Worm (Caenorhabditis elegans) whole organism, young adult: ENCODE data around the gene nmur-3.

Experiments
- F10E7.11 ChIP-seq: sonication (generic microtip); optimal IDR thresholded peaks from 2 replicates; lab custom pipeline; 2017; ENCODE audit warnings: mild to moderate bottlenecking, missing genetic modification characterization, moderate library complexity, missing compliant biosample characterization
- F39B2.1 ChIP-seq: fragments of 200-800 bp; sonication (Bioruptor generic); IDR thresholded peaks from 2 replicates; pipeline ENCODE4 v1.3.6; 2022; ENCODE audit warnings: missing genetic modification reagents, missing genetic modification characterization, missing compliant biosample characterization
- F49E8.2 ChIP-seq: sonication (generic microtip); optimal IDR thresholded peaks from 3 replicates; lab custom pipeline; 2017; ENCODE audit warnings: missing genetic modification characterization, mild to moderate bottlenecking, missing compliant biosample characterization, antibody characterized with exemption, moderate library complexity; ENCODE audit not compliant: insufficient read depth
- Y53G8AR.9 ChIP-seq: fragments of 200-800 bp; sonication (Bioruptor generic); conservative IDR thresholded peaks from 2 replicates; pipeline ENCODE4 v1.3.6; 2022; ENCODE audit warnings: missing genetic modification reagents, missing genetic modification characterization, missing compliant biosample characterization
- aptf-3 ChIP-seq: fragments of 200-800 bp; sonication (Bioruptor generic); IDR thresholded peaks from 2 replicates; pipeline ENCODE4 v1.3.6; 2022; ENCODE audit warnings: missing genetic modification characterization, missing compliant biosample characterization
- bed-2 ChIP-seq: fragments of 200-800 bp; sonication (Bioruptor generic); IDR thresholded peaks from 2 replicates; pipeline ENCODE4 v1.3.6; 2022; ENCODE audit warnings: missing genetic modification reagents, missing genetic modification characterization, missing compliant biosample characterization
- cebp-1 ChIP-seq, 2 experiments: fragments of 200-800 bp in 1 of 2; sonication (Bioruptor generic) in 1 of 2; sonication (generic microtip) in 1 of 2; IDR thresholded peaks in 1 of 2; optimal IDR thresholded peaks in 1 of 2; 2 replicates each; pipeline versions ENCODE4 v1.3.6 to Lab custom; 2017 to 2022; ENCODE audit warnings: missing compliant biosample characterization in 2 of 2, missing genetic modification characterization in 2 of 2, mild to moderate bottlenecking in 1 of 2, missing genetic modification reagents in 1 of 2, moderate library complexity in 1 of 2
- ceh-100 ChIP-seq: fragments of 200-800 bp; sonication (Bioruptor generic); IDR thresholded peaks from 2 replicates; pipeline ENCODE4 v1.3.6; 2022; ENCODE audit warnings: missing genetic modification reagents, missing genetic modification characterization, missing compliant biosample characterization
- ceh-27 ChIP-seq: fragments of 200-800 bp; sonication (Bioruptor generic); optimal IDR thresholded peaks from 2 replicates; lab custom pipeline; 2018; ENCODE audit warnings: mild to moderate bottlenecking, missing genetic modification characterization, moderate library complexity, missing compliant biosample characterization
- ceh-58 ChIP-seq: fragments of 200-800 bp; sonication (Bioruptor generic); IDR thresholded peaks from 2 replicates; pipeline ENCODE4 v1.3.6; 2022; ENCODE audit warnings: missing genetic modification characterization, missing compliant biosample characterization
- ceh-79 ChIP-seq: sonication (generic microtip); optimal IDR thresholded peaks from 2 replicates; lab custom pipeline; 2017; ENCODE audit warnings: mild to moderate bottlenecking, missing genetic modification characterization, missing compliant biosample characterization
- chd-7 ChIP-seq: sonication (generic microtip); optimal IDR thresholded peaks from 2 replicates; lab custom pipeline; 2016; ENCODE audit warnings: mild to moderate bottlenecking, missing genetic modification characterization, moderate library complexity, missing compliant biosample characterization
- die-1 ChIP-seq: sonication (generic microtip); optimal IDR thresholded peaks from 2 replicates; lab custom pipeline; 2016; ENCODE audit warnings: missing genotype, mild to moderate bottlenecking, missing genetic modification characterization, missing compliant biosample characterization
- dox-1 ChIP-seq: fragments of 200-800 bp; sonication (Bioruptor generic); IDR thresholded peaks from 2 replicates; pipeline ENCODE4 v1.3.6; 2022; ENCODE audit warnings: missing genetic modification reagents, missing genetic modification characterization, missing compliant biosample characterization
- egl-18 ChIP-seq: fragments of 200-800 bp; sonication (Bioruptor generic); IDR thresholded peaks from 2 replicates; pipeline ENCODE4 v1.3.6; 2022; ENCODE audit warnings: missing genetic modification reagents, missing genetic modification characterization, missing compliant biosample characterization
- egrh-3 ChIP-seq: fragments of 200-800 bp; sonication (Bioruptor generic); IDR thresholded peaks from 2 replicates; pipeline ENCODE4 v1.3.6; 2022; ENCODE audit warnings: missing genetic modification reagents, missing genetic modification characterization, missing compliant biosample characterization
- ekl-4 ChIP-seq: fragments of 200-800 bp; sonication (Bioruptor generic); IDR thresholded peaks from 2 replicates; pipeline ENCODE4 v1.3.6; 2022; ENCODE audit warnings: missing genetic modification reagents, missing genetic modification characterization, missing compliant biosample characterization
- ets-4 ChIP-seq: fragments of 200-800 bp; sonication (Bioruptor generic); optimal IDR thresholded peaks from 2 replicates; lab custom pipeline; 2018; ENCODE audit warnings: mild to moderate bottlenecking, missing genetic modification characterization, missing compliant biosample characterization
- hlh-12 ChIP-seq: sonication (generic microtip); optimal IDR thresholded peaks from 2 replicates; lab custom pipeline; 2016; ENCODE audit warnings: missing genetic modification characterization, missing compliant biosample characterization
- hrde-1 ChIP-seq: sonication (generic microtip); optimal IDR thresholded peaks from 2 replicates; lab custom pipeline; 2016; ENCODE audit warnings: missing genetic modification characterization, mild to moderate bottlenecking, missing compliant biosample characterization, moderate library complexity, missing genotype, missing genetic modification reagents, borderline replicate concordance
- let-607 ChIP-seq, 2 experiments: fragments of 200-800 bp in 1 of 2; sonication (Bioruptor generic) in 1 of 2; sonication (generic microtip) in 1 of 2; optimal IDR thresholded peaks; 2 replicates each; lab custom pipeline; 2016 to 2018; ENCODE audit warnings: mild to moderate bottlenecking in 2 of 2, missing compliant biosample characterization in 2 of 2, missing genetic modification characterization in 2 of 2, moderate library complexity in 2 of 2, missing genotype in 1 of 2
- lin-35 ChIP-seq, 3 experiments: fragments of 150-350 bp in 2 of 3; sonication (generic microtip) in 1 of 3; optimal IDR thresholded peaks; 2 replicates each; lab custom pipeline; 2014 to 2018; ENCODE audit warnings: missing biosample characterization in 3 of 3, missing genetic modification characterization in 3 of 3, missing genetic modification reagents in 3 of 3
- madf-10 ChIP-seq: sonication (generic microtip); optimal IDR thresholded peaks from 2 replicates; lab custom pipeline; 2016; ENCODE audit warnings: mild to moderate bottlenecking, missing genetic modification characterization, missing compliant biosample characterization
- mcd-1 ChIP-seq: fragments of 200-800 bp; sonication (Bioruptor generic); IDR thresholded peaks from 2 replicates; pipeline ENCODE4 v1.3.6; 2022; ENCODE audit warnings: missing genetic modification reagents, missing genetic modification characterization, missing compliant biosample characterization
- mes-4 ChIP-seq: sonication (generic microtip); optimal IDR thresholded peaks from 2 replicates; lab custom pipeline; 2016; ENCODE audit warnings: missing genotype, missing genetic modification characterization, missing compliant biosample characterization
- nfya-1 ChIP-seq: sonication (generic microtip); optimal IDR thresholded peaks from 2 replicates; lab custom pipeline; 2017; ENCODE audit warnings: antibody characterized with exemption, missing compliant biosample characterization, missing genetic modification characterization, borderline replicate concordance; ENCODE audit not compliant: insufficient read depth
- nhr-80 ChIP-seq: sonication (generic microtip); optimal IDR thresholded peaks from 2 replicates; lab custom pipeline; 2016; ENCODE audit warnings: missing genetic modification characterization, missing compliant biosample characterization
- nhr-90 ChIP-seq: sonication (generic microtip); optimal IDR thresholded peaks from 2 replicates; lab custom pipeline; 2016; ENCODE audit warnings: missing genotype, mild to moderate bottlenecking, missing genetic modification characterization, missing compliant biosample characterization
- snpc-1.1 ChIP-seq: sonication (generic microtip); optimal IDR thresholded peaks from 2 replicates; lab custom pipeline; 2017; ENCODE audit warnings: missing genetic modification characterization, mild to moderate bottlenecking, missing compliant biosample characterization, antibody characterized with exemption, moderate library complexity, missing genotype, missing genetic modification reagents; ENCODE audit not compliant: insufficient read depth
- snpc-4 ChIP-seq, 5 experiments: fragments of 150-350 bp in 1 of 5; sonication (generic microtip) in 4 of 5; optimal IDR thresholded peaks; 2 replicates each; lab custom pipeline; 2014 to 2018; ENCODE audit warnings: missing genetic modification characterization in 5 of 5, missing biosample characterization in 3 of 5, antibody characterized with exemption in 2 of 5, mild to moderate bottlenecking in 2 of 5, missing compliant biosample characterization in 2 of 5, missing genotype in 2 of 5, moderate library complexity in 2 of 5, missing genetic modification reagents in 1 of 5
- tlf-1 ChIP-seq: fragments of 200-800 bp; sonication (Bioruptor generic); optimal IDR thresholded peaks from 2 replicates; lab custom pipeline; 2018; ENCODE audit warnings: mild to moderate bottlenecking, missing genetic modification characterization, missing compliant biosample characterization
- unc-130 ChIP-seq: sonication (generic microtip); optimal IDR thresholded peaks from 2 replicates; lab custom pipeline; 2016; ENCODE audit warnings: missing genetic modification reagents, missing genetic modification characterization, missing compliant biosample characterization
- ztf-28 ChIP-seq: fragments of 200-800 bp; sonication (Bioruptor generic); IDR thresholded peaks from 2 replicates; pipeline ENCODE4 v1.3.6; 2022; ENCODE audit warnings: missing genetic modification reagents, missing genetic modification characterization, missing compliant biosample characterization

nmur-3 gene

ce11 chrX:4466218-4466617 is at the start of gene nmur-3:
TSS of gene nmur-3 (plus strand) at chrX:4466518.
- TF ChIP-seq ztf-28 (GFP tag; lab: Robert Waterston, UW): no peak
- TF ChIP-seq, all 124 proteins: peak for 0

ce11 chrX:4418751-4419150 is 47.6 kb upstream of the nmur-3 start, which contains the start of gene dop-1:
TSS of gene dop-1 (minus strand) at chrX:4418851.
- TF ChIP-seq F49E8.2: no peak
- TF ChIP-seq nfya-1 (tag; lab: Kevin White, UChicago): no peak
- TF ChIP-seq, all 124 proteins: peak for 0

- TF ChIP-seq cebp-1 (GFP tag; IDR thresholded peaks at IDR 0.05; lab: Robert Waterston, UW) (no peak), cebp-1 (tag; optimal IDR thresholded peaks at IDR 0.05; lab: Kevin White, UChicago) (no peak), lin-35 (GFP tag; optimal IDR thresholded peaks at IDR 0.05; lab: Kevin White, UChicago) (no peak), tlf-1 (GFP tag; lab: Kevin White, UChicago) (no peak), ceh-27 (GFP tag; lab: Kevin White, UChicago) (no peak), snpc-4 (GFP tag; optimal IDR thresholded peaks at IDR 0.05; lab: Kevin White, UChicago) (no peak), snpc-4 (tag; optimal IDR thresholded peaks at IDR 0.05; lab: Kevin White, UChicago) (no peak)
- TF ChIP-seq, all 124 proteins: peak for 0
Measured at ce11 chrX:4424254-4424653, 42.1 kb upstream of the nmur-3 start.

- TF ChIP-seq die-1: no peak
- no peak for TF ChIP-seq mes-4 (tag; lab: Kevin White, UChicago)
- no peak for TF ChIP-seq egrh-3
- no peak for TF ChIP-seq ceh-79
- no peak for TF ChIP-seq egl-18
- TF ChIP-seq aptf-3 (GFP tag; lab: Robert Waterston, UW): no peak
- no peak for TF ChIP-seq F10E7.11 (tag; lab: Kevin White, UChicago)
- TF ChIP-seq unc-130 (GFP tag; lab: Kevin White, UChicago): no peak
- TF ChIP-seq hrde-1: no peak
- no peak for TF ChIP-seq ceh-58 (GFP tag; lab: Robert Waterston, UW)
- no peak for TF ChIP-seq madf-10
- no peak for TF ChIP-seq snpc-1.1 (tag; lab: Kevin White, UChicago)
Measured at ce11 chrX:4426496-4426895, 39.8 kb upstream of the nmur-3 start.

ce11 chrX:4427387-4427786 is 38.9 kb upstream of the nmur-3 start:
- no peak for TF ChIP-seq egl-18
- TF ChIP-seq nhr-80 (tag; lab: Kevin White, UChicago): no peak
- TF ChIP-seq ekl-4 (GFP tag; lab: Robert Waterston, UW): no peak
- TF ChIP-seq nhr-90 (tag; lab: Kevin White, UChicago): no peak
- TF ChIP-seq ceh-100 (GFP tag; lab: Robert Waterston, UW): no peak
- no peak for TF ChIP-seq hlh-12 (tag; lab: Kevin White, UChicago)
- no peak for TF ChIP-seq F39B2.1
- TF ChIP-seq unc-130 (GFP tag; lab: Kevin White, UChicago): no peak
- TF ChIP-seq chd-7: no peak
- no peak for TF ChIP-seq aptf-3 (GFP tag; lab: Robert Waterston, UW)
- TF ChIP-seq Y53G8AR.9 (GFP tag; lab: Robert Waterston, UW): no peak
- TF ChIP-seq snpc-4 (GFP tag; optimal IDR thresholded peaks at IDR 0.05; lab: Kevin White, UChicago): no peak
- no peak for TF ChIP-seq snpc-4 (tag; optimal IDR thresholded peaks at IDR 0.05; lab: Kevin White, UChicago)
- TF ChIP-seq ets-4 (GFP tag; lab: Kevin White, UChicago): no peak
- TF ChIP-seq dox-1: no peak
- TF ChIP-seq mes-4 (tag; lab: Kevin White, UChicago): no peak
- TF ChIP-seq bed-2: no peak
- TF ChIP-seq mcd-1 (GFP tag; lab: Robert Waterston, UW): no peak
- no peak for TF ChIP-seq let-607 (tag; optimal IDR thresholded peaks at IDR 0.05; lab: Kevin White, UChicago)
